Worm (Caenorhabditis elegans): ENCODE measurements around the gene R09D1.13.

Gene R09D1.13

DNA sequence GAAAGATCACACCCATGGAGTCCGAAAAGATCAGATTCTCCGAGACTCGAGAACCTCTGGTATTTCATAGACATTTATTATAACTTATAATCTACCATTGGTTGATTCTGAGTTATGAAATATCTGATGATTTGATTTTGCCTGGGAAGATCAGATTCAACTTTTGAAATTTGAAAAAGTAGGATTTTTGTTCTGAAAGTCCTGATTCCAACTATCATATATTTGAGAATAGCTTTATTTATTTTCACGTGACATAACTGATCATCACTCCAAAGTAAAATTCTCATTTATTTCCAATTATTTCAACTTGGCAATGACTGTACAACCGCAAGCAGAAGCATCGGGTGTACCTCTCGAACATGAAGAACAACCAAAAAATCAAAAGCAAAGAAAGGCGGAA is 45.5 kb downstream of the R09D1.13 start, which contains the start of gene Y51B9A.7:
Gene Y51B9A.7 (plus strand): TSS at position 301 of the 400 bp plus-strand sequence.
- TF ChIP-seq nhr-77 (tag; optimal IDR thresholded peaks at IDR 0.05): no peak
- no peak for TF ChIP-seq elt-3 (tag; optimal IDR thresholded peaks at IDR 0.05)
- TF ChIP-seq unc-39 (tag; optimal IDR thresholded peaks at IDR 0.05): no peak
- TF ChIP-seq fkh-10 (GFP tag; optimal IDR thresholded peaks at IDR 0.05): no peak
- TF ChIP-seq ZK546.5 (tag; optimal IDR thresholded peaks at IDR 0.05): no peak
- TF ChIP-seq tbx-2 (tag; optimal IDR thresholded peaks at IDR 0.05): no peak
- no peak for TF ChIP-seq snpc-4 (tag; optimal IDR thresholded peaks at IDR 0.05)
- TF ChIP-seq daf-12 (tag; optimal IDR thresholded peaks at IDR 0.05): no peak
- no peak for TF ChIP-seq sea-2 (GFP tag; optimal IDR thresholded peaks at IDR 0.05)
- no peak for TF ChIP-seq nhr-76 (tag; optimal IDR thresholded peaks at IDR 0.05)
- no peak for TF ChIP-seq elt-2 (tag; optimal IDR thresholded peaks at IDR 0.05)
- TF ChIP-seq nhr-237 (tag; optimal IDR thresholded peaks at IDR 0.05): no peak
- TF ChIP-seq skn-1 (tag; optimal IDR thresholded peaks at IDR 0.05): no peak
- no peak for TF ChIP-seq nfya-1 (tag; optimal IDR thresholded peaks at IDR 0.05; ENCODE audit: insufficient read depth)
- TF ChIP-seq aly-2 (tag; optimal IDR thresholded peaks at IDR 0.05): no peak
- TF ChIP-seq ztf-4 (tag; optimal IDR thresholded peaks at IDR 0.05): no peak
- TF ChIP-seq hmg-11 (tag; optimal IDR thresholded peaks at IDR 0.05): no peak
- no peak for TF ChIP-seq nhr-12 (tag; optimal IDR thresholded peaks at IDR 0.05)
- TF ChIP-seq ama-1 (optimal IDR thresholded peaks at IDR 0.05): no peak

DNA sequence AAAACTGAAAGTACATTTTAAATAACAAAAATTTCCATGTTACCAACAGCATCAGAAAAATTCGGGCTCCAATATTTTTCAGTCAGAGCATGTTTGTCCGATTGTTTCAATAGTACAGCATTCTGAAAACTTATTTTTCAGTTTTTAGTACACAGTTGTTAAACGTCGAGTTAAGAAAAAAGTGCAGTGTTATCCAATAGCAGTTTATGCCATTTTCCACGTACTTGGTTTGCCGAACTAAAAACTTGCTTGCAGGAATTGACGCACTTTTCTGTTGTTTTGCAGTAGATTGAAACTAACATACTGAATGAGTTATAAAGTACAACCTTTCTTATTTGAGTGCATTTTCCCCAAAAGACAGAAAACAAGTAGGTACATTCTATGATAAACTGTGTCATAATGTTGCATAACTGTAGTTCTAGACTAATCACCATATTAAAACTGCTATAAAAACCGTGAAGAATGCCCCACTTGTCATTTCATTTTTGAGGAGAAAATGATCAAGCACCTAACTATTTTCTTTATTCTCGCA is 46.8 kb downstream of the R09D1.13 start, which contains the start of the genes Y51B9A.14 and Y51B9A.8:
Gene Y51B9A.14 (minus strand): TSS at position 101 of the 532 bp plus-strand sequence.
Gene Y51B9A.8 (plus strand): TSS at position 482 of the 532 bp plus-strand sequence.
- TF ChIP-seq mml-1 (tag; optimal IDR thresholded peaks at IDR 0.05): no peak
- TF ChIP-seq hmg-11 (tag; optimal IDR thresholded peaks at IDR 0.05): no peak
- no peak for TF ChIP-seq eor-1 (tag; optimal IDR thresholded peaks at IDR 0.05)
- TF ChIP-seq fos-1 (tag; optimal IDR thresholded peaks at IDR 0.05): no peak

DNA sequence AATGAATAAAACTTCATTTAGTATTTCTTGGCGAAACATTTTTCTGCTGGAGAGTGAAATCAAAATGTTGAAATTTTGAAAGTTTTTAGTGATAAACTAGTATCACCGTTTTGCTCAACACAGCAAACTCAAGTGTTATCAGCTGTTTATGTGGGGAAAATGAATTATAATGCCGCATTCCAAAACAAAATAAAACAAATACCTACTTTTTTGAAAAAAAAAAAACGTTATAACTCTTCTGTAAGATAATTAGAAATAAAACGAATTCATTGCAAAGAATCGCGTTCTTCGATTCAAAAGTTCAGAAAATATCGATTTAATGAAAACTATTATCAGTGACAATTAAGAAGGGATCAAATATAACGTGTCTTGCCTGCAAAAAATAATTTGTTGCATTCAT is 47.8 kb downstream of the R09D1.13 start, which contains the start of gene Y51B9A.9:
Gene Y51B9A.9 (minus strand): TSS at position 101 of the 400 bp plus-strand sequence.
- no peak for TF ChIP-seq zag-1 (tag; optimal IDR thresholded peaks at IDR 0.05)
- no peak for TF ChIP-seq mml-1 (tag; optimal IDR thresholded peaks at IDR 0.05)
- TF ChIP-seq nhr-12 (tag; optimal IDR thresholded peaks at IDR 0.05): no peak
- TF ChIP-seq elt-3 (tag; optimal IDR thresholded peaks at IDR 0.05): no peak
- TF ChIP-seq ztf-11 (tag; optimal IDR thresholded peaks at IDR 0.05): no peak
- TF ChIP-seq elt-2 (tag; optimal IDR thresholded peaks at IDR 0.05): peak; percentile 22

Measured in whole organism, L3 larva.